Fruit fly (Drosophila melanogaster): ENCODE results near the gene CG9525.

Gene CG9525

dm6 chr2L:8998237-8998636, 36.1 kb upstream of the CG9525 start, which contains the start of gene Try29F:
Gene Try29F, plus strand, starts transcription at chr2L:8998537.
- TF ChIP-seq CG11456 (GFP tag; IDR thresholded peaks at IDR 0.05) (0 out of 3 replicates have a peak, but pooled peaks have one; percentile 1), Mrtf (GFP tag; IDR thresholded peaks at IDR 0.05) (no peak), CG9797 (GFP tag; optimal IDR thresholded peaks at IDR 0.05) (no peak), Mad (GFP tag; optimal IDR thresholded peaks at IDR 0.05) (no peak)

dm6 chr2L:8997285-8997684, 35.1 kb upstream of the CG9525 start, which contains the start of the genes alien and CG18661:
Gene alien, minus strand, starts transcription at chr2L:8997379.
Gene CG18661, plus strand, starts transcription at chr2L:8997605.
- TF ChIP-seq HmgZ (tag; optimal IDR thresholded peaks at IDR 0.05) (peak; percentile 78), gem (tag; optimal IDR thresholded peaks at IDR 0.05) (peak; percentile 83), so (GFP tag; IDR thresholded peaks at IDR 0.05) (peak; percentile 82), Side (GFP tag; optimal IDR thresholded peaks at IDR 0.05) (peak; percentile 89), Rfx (GFP tag; IDR thresholded peaks at IDR 0.05) (peak; percentile 96), CG11504 (tag; optimal IDR thresholded peaks at IDR 0.05) (peak; percentile 90), Adf1 (GFP tag; IDR thresholded peaks at IDR 0.05) (peak; percentile 55), CG18262 (tag; optimal IDR thresholded peaks at IDR 0.05) (no peak), ara (GFP tag; IDR thresholded peaks at IDR 0.05) (peak; percentile 66; the same call in 1 of the 2 replicates), CG3838 (GFP tag; optimal IDR thresholded peaks at IDR 0.05) (peak; percentile 74), CG6254 (GFP tag; optimal IDR thresholded peaks at IDR 0.05) (no peak), Atf6 (GFP tag; IDR thresholded peaks at IDR 0.05) (peak; percentile 87), CG10267 (tag; optimal IDR thresholded peaks at IDR 0.05) (peak; percentile 78), Dp (GFP tag; optimal IDR thresholded peaks at IDR 0.05) (peak; percentile 44), CG1603 (tag; optimal IDR thresholded peaks at IDR 0.05) (peak; percentile 89), CG13894 (tag; optimal IDR thresholded peaks at IDR 0.05) (peak; percentile 72), abd-A (tag; optimal IDR thresholded peaks at IDR 0.05) (no peak), ewg (GFP tag; optimal IDR thresholded peaks at IDR 0.05) (peak; percentile 80), ato (GFP tag; IDR thresholded peaks at IDR 0.05; ENCODE audit: partially characterized antibody) (peak; percentile 36; the same call in 1 of the 2 replicates), ATbp (GFP tag; optimal IDR thresholded peaks at IDR 0.05) (no peak), CG14860 (GFP tag; IDR thresholded peaks at IDR 0.05; ENCODE audit: partially characterized antibody) (peak; percentile 43; the same call in 1 of the 3 replicates), CG2116 (GFP tag; optimal IDR thresholded peaks at IDR 0.05) (peak; percentile 69), stwl (tag; optimal IDR thresholded peaks at IDR 0.05) (peak; percentile 98), CG11723 (GFP tag; optimal IDR thresholded peaks at IDR 0.05) (peak; percentile 48), pnt (GFP tag; optimal IDR thresholded peaks at IDR 0.05) (peak; percentile 97), CG9727 (GFP tag; optimal IDR thresholded peaks at IDR 0.05) (peak; percentile 58), CG15601 (tag; optimal IDR thresholded peaks at IDR 0.05) (peak; percentile 53), CG31365 (tag; optimal IDR thresholded peaks at IDR 0.05) (no peak), CG10462 (GFP tag; optimal IDR thresholded peaks at IDR 0.05) (peak; percentile 72), rib (GFP tag; IDR thresholded peaks at IDR 0.05) (peak; percentile 80; the same call in 1 of the 2 replicates), tup (GFP tag; optimal IDR thresholded peaks at IDR 0.05) (peak; percentile 57), Ravus (GFP tag; IDR thresholded peaks at IDR 0.05) (peak; percentile 85), mld (GFP tag; IDR thresholded peaks at IDR 0.05; ENCODE audit: partially characterized antibody) (no peak), CG9797 (GFP tag; optimal IDR thresholded peaks at IDR 0.05) (peak; percentile 80), bcd (GFP tag; optimal IDR thresholded peaks at IDR 0.05) (peak; percentile 75), otp (GFP tag; IDR thresholded peaks at IDR 0.05) (peak; percentile 90), CG8478 (optimal IDR thresholded peaks at IDR 0.05) (no peak), CG8281 (tag; optimal IDR thresholded peaks at IDR 0.05) (no peak), CG10543 (GFP tag; optimal IDR thresholded peaks at IDR 0.05) (peak; percentile 33), CG16815 (GFP tag; optimal IDR thresholded peaks at IDR 0.05) (peak; percentile 90), CG10209 (GFP tag; optimal IDR thresholded peaks at IDR 0.05) (peak; percentile 83), CG13424 (tag; optimal IDR thresholded peaks at IDR 0.05) (peak; percentile 74), nerfin-2 (GFP tag; IDR thresholded peaks at IDR 0.05; ENCODE audit: partially characterized antibody) (peak; percentile 33; the same call in 1 of the 2 replicates), CG5180 (GFP tag; optimal IDR thresholded peaks at IDR 0.05) (no peak), CG43689 (GFP tag; IDR thresholded peaks at IDR 0.05) (peak; percentile 55; the same call in 1 of the 2 replicates)

Measured in whole organism, embryonic.